Fruit fly (Drosophila melanogaster): ENCODE measurements around the gene CG32206.
A peak's percentile ranks its signal among the peaks of the same experiment; 100 is the strongest.

Gene CG32206

DNA sequence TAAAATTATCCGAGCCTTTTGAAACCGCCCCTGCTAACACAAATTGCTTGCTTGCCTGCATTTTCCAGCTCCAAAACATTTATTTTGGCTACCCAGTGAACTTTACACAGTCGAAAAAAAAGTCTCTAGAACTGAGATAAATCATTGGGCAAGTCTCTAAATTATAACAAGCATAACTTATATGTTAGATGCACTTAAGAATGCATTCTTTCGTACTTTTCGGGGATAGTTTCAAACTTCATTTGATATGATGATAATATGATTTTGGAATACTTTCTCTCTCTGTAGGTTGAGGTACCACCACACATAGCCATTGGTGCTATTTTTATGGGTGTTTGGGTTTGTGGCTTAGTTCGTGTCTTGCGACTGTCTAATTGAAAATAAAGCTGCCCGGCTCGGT is 97.8 kb downstream of the CG32206 start:
- TF ChIP-seq CG32006 (GFP tag; optimal IDR thresholded peaks at IDR 0.05) (peak; percentile 86), CG6808 (GFP tag; optimal IDR thresholded peaks at IDR 0.05) (no peak), CG34406 (GFP tag; optimal IDR thresholded peaks at IDR 0.05) (peak; percentile 16), Ets21C (GFP tag; optimal IDR thresholded peaks at IDR 0.05) (no peak), lz (GFP tag; optimal IDR thresholded peaks at IDR 0.05) (peak; percentile 15), Eip78C (GFP tag) (no peak), CG7368 (GFP tag; optimal IDR thresholded peaks at IDR 0.05) (peak; percentile 38), pdm3 (GFP tag; optimal IDR thresholded peaks at IDR 0.05) (peak; percentile 76), topi (GFP tag; optimal IDR thresholded peaks at IDR 0.05) (no peak), CG8119 (GFP tag; IDR thresholded peaks at IDR 0.05) (peak; percentile 88), CG4318 (GFP tag; optimal IDR thresholded peaks at IDR 0.05) (peak; percentile 65), net (GFP tag; optimal IDR thresholded peaks at IDR 0.05) (peak; percentile 78), dac (GFP tag; optimal IDR thresholded peaks at IDR 0.05) (peak; percentile 56), CG6276 (GFP tag; optimal IDR thresholded peaks at IDR 0.05) (peak; percentile 85), Hr39 (GFP tag; optimal IDR thresholded peaks at IDR 0.05) (peak; percentile 14), CG10631 (GFP tag; optimal IDR thresholded peaks at IDR 0.05) (peak; percentile 65), svp (GFP tag) (peak; percentile 39), CG3919 (GFP tag; optimal IDR thresholded peaks at IDR 0.05) (peak; percentile 70), salr (GFP tag; optimal IDR thresholded peaks at IDR 0.05) (peak in 1 of 2 experiments; percentile 73), CG15336 (GFP tag; IDR thresholded peaks at IDR 0.05) (peak; percentile 94), CG9139 (GFP tag; optimal IDR thresholded peaks at IDR 0.05) (no peak), CG11294 (GFP tag; IDR thresholded peaks at IDR 0.05) (peak; percentile 87), Sox15 (GFP tag; optimal IDR thresholded peaks at IDR 0.05) (no peak), Gug (GFP tag; IDR thresholded peaks at IDR 0.05) (peak; percentile 83), CG1621 (tag; optimal IDR thresholded peaks at IDR 0.05) (no peak), CG11762 (GFP tag; optimal IDR thresholded peaks at IDR 0.05; ENCODE audit: insufficient read depth) (peak; percentile 31), Hr4 (GFP tag; optimal IDR thresholded peaks at IDR 0.05) (peak; percentile 87), Blimp-1 (GFP tag; optimal IDR thresholded peaks at IDR 0.05) (no peak), Hr38 (GFP tag; optimal IDR thresholded peaks at IDR 0.05) (peak; percentile 25), CG6163 (GFP tag; IDR thresholded peaks at IDR 0.05) (peak; percentile 94), acj6 (GFP tag; optimal IDR thresholded peaks at IDR 0.05) (peak; percentile 66), Lpt (GFP tag; optimal IDR thresholded peaks at IDR 0.05) (peak; percentile 91), OdsH (GFP tag; optimal IDR thresholded peaks at IDR 0.05) (peak; percentile 68), Eip75B (GFP tag; optimal IDR thresholded peaks at IDR 0.05) (peak; percentile 37), CG16779 (tag; optimal IDR thresholded peaks at IDR 0.05) (peak; percentile 38), eg (GFP tag; IDR thresholded peaks at IDR 0.05) (peak; percentile 93), achi (GFP tag; optimal IDR thresholded peaks at IDR 0.05) (peak; percentile 71), CG31627 (GFP tag; optimal IDR thresholded peaks at IDR 0.05) (peak; percentile 16), ss (GFP tag; optimal IDR thresholded peaks at IDR 0.05) (no peak), vri (GFP tag; optimal IDR thresholded peaks at IDR 0.05) (no peak), CG10669 (GFP tag; optimal IDR thresholded peaks at IDR 0.05) (no peak)

DNA sequence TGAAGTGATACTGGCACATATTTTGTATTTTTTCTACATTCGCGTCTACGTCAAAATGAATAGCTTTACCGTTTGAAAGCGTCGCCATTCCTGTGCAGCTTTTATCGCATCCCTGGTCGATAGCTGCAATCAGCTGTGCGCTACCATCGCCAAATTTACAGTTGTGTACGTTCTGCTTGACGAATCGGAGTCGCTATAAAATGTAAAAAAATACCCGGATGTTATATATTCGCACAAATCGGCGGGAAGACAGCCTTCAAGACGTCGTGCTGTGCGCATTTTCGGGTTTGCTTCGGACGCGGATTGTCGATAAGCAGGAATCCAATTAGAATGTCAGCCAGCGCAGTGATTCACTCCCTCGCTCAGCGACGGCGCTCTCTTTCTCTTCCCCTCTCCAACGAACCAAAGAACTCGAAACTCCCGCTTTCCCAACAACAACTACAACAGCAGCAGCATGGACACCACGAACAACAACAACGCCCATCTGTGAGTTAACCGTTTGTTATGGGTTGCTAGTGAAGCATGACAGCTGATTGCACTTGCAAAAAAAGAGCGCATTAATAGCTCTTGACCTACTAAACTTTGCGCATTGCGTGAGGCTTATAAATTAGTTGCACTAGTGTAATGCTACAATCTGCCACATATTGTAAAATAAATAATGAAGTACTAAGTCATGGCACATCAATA is 118.0 kb downstream of the CG32206 start:
- no peak for TF ChIP-seq Sox14 (GFP tag; optimal IDR thresholded peaks at IDR 0.05)
- TF ChIP-seq ss (GFP tag; optimal IDR thresholded peaks at IDR 0.05), result no peak
- TF ChIP-seq cyc (GFP tag; optimal IDR thresholded peaks at IDR 0.05), result no peak
- TF ChIP-seq CG10669 (GFP tag; optimal IDR thresholded peaks at IDR 0.05), result no peak
- TF ChIP-seq acj6 (GFP tag; optimal IDR thresholded peaks at IDR 0.05), result no peak
- TF ChIP-seq vri (GFP tag; optimal IDR thresholded peaks at IDR 0.05), result no peak
- no peak for TF ChIP-seq CG34406 (GFP tag; optimal IDR thresholded peaks at IDR 0.05)
- no peak for TF ChIP-seq Sox102F (GFP tag; optimal IDR thresholded peaks at IDR 0.05)
- TF ChIP-seq CG3919 (GFP tag; optimal IDR thresholded peaks at IDR 0.05), result no peak
- TF ChIP-seq CG11902 (GFP tag; optimal IDR thresholded peaks at IDR 0.05), result no peak
- TF ChIP-seq CG16779 (tag; optimal IDR thresholded peaks at IDR 0.05), result peak; percentile 58
- TF ChIP-seq pdm3 (GFP tag; optimal IDR thresholded peaks at IDR 0.05), result no peak
- no peak for TF ChIP-seq CG8119 (GFP tag; IDR thresholded peaks at IDR 0.05)
- peak; percentile 53 for TF ChIP-seq Lpt (GFP tag; optimal IDR thresholded peaks at IDR 0.05)
- TF ChIP-seq fd59A (GFP tag; optimal IDR thresholded peaks at IDR 0.05), result no peak
- peak; percentile 69 for TF ChIP-seq CG6276 (GFP tag; optimal IDR thresholded peaks at IDR 0.05)
- TF ChIP-seq Hr39 (GFP tag; optimal IDR thresholded peaks at IDR 0.05), result no peak
- no peak for TF ChIP-seq Smox (GFP tag; optimal IDR thresholded peaks at IDR 0.05)
- peak; percentile 34 for TF ChIP-seq CG9139 (GFP tag; optimal IDR thresholded peaks at IDR 0.05)
- no peak for TF ChIP-seq topi (GFP tag; optimal IDR thresholded peaks at IDR 0.05)
- no peak for TF ChIP-seq achi (GFP tag; optimal IDR thresholded peaks at IDR 0.05)
- no peak for TF ChIP-seq CG15336 (GFP tag; IDR thresholded peaks at IDR 0.05)
- peak; percentile 51; the same call in 1 of the 3 replicates for TF ChIP-seq eg (GFP tag; IDR thresholded peaks at IDR 0.05)
- no peak for TF ChIP-seq CG7368 (GFP tag; optimal IDR thresholded peaks at IDR 0.05)
- no peak for TF ChIP-seq CG31627 (GFP tag; optimal IDR thresholded peaks at IDR 0.05)
- TF ChIP-seq dac (GFP tag; optimal IDR thresholded peaks at IDR 0.05), result no peak
- TF ChIP-seq Eip78C (GFP tag), result no peak
- no peak for TF ChIP-seq OdsH (GFP tag; optimal IDR thresholded peaks at IDR 0.05)
- TF ChIP-seq CG6792 (GFP tag; optimal IDR thresholded peaks at IDR 0.05), result no peak

Measured in whole organism, prepupa.